Fruit fly (Drosophila melanogaster) whole organism, embryonic: ENCODE data around the gene Nf-YA.
A peak's percentile ranks its signal among the peaks of the same experiment; 100 is the strongest.

Experiments used
- Asciz ChIP-seq: fragments of 200-800 bp; sonication (Bioruptor generic); optimal IDR thresholded peaks from 2 replicates; lab custom pipeline; 2017; ENCODE audit warnings: missing biosample characterization, mild to moderate bottlenecking, missing genetic modification characterization, missing genetic modification reagents
- B-H2 ChIP-seq: fragments of 200-800 bp; sonication (Bioruptor generic); optimal IDR thresholded peaks from 2 replicates; lab custom pipeline; 2018; ENCODE audit warnings: missing biosample characterization, mild to moderate bottlenecking, missing genetic modification characterization
- Blimp-1 ChIP-seq: fragments of 200-800 bp; sonication (Bioruptor generic); optimal IDR thresholded peaks from 3 replicates; lab custom pipeline; 2018; ENCODE audit warnings: missing biosample characterization, missing genetic modification characterization, mild to moderate bottlenecking, moderate library complexity, missing genetic modification reagents
- BtbVII ChIP-seq: fragments of 200-800 bp; sonication (Bioruptor generic); optimal IDR thresholded peaks from 3 replicates; lab custom pipeline; 2017; ENCODE audit warnings: missing biosample characterization, mild to moderate bottlenecking, missing genetic modification characterization
- C15 ChIP-seq: fragments of 200-800 bp; sonication (Bioruptor generic); IDR thresholded peaks from 3 replicates; pipeline ENCODE4 v1.3.6; 2022; ENCODE audit warnings: missing biosample characterization, missing genetic modification characterization
- CG11723 ChIP-seq: fragments of 200-800 bp; sonication (Bioruptor generic); optimal IDR thresholded peaks from 2 replicates; lab custom pipeline; 2017; ENCODE audit warnings: missing biosample characterization, mild to moderate bottlenecking, missing genetic modification characterization
- CG12391 ChIP-seq: fragments of 200-800 bp; sonication (Bioruptor generic); optimal IDR thresholded peaks from 3 replicates; lab custom pipeline; 2018; ENCODE audit warnings: missing biosample characterization, mild to moderate bottlenecking, missing genetic modification characterization, moderate library complexity
- CG12942 ChIP-seq: fragments of 200-800 bp; sonication (Bioruptor generic); optimal IDR thresholded peaks from 3 replicates; lab custom pipeline; 2016; ENCODE audit warnings: missing biosample characterization, missing genetic modification characterization
- CG1832 ChIP-seq: fragments of 200-800 bp; sonication (Bioruptor generic); optimal IDR thresholded peaks from 2 replicates; lab custom pipeline; 2017; ENCODE audit warnings: missing biosample characterization, mild to moderate bottlenecking, missing genetic modification characterization, inconsistent platforms
- CG18599 ChIP-seq: fragments of 200-800 bp; sonication (Bioruptor generic); optimal IDR thresholded peaks from 3 replicates; lab custom pipeline; 2017; ENCODE audit warnings: missing biosample characterization, missing genetic modification characterization, mild to moderate bottlenecking, moderate library complexity, missing genetic modification reagents
- CG18764 ChIP-seq: fragments of 200-800 bp; sonication (Bioruptor generic); optimal IDR thresholded peaks from 3 replicates; lab custom pipeline; 2016; ENCODE audit warnings: missing biosample characterization, missing genetic modification characterization
- CG2678 ChIP-seq: fragments of 200-800 bp; sonication (Bioruptor generic); optimal IDR thresholded peaks from 3 replicates; lab custom pipeline; 2019; ENCODE audit warnings: missing biosample characterization, mild to moderate bottlenecking, missing genetic modification characterization, moderate library complexity
- CG2889 ChIP-seq: fragments of 200-800 bp; sonication (Bioruptor generic); IDR thresholded peaks from 3 replicates; pipeline ENCODE4 v1.3.6; 2022; ENCODE audit warnings: missing biosample characterization, missing genetic modification characterization
- CG31441 ChIP-seq: fragments of 200-800 bp; sonication (Bioruptor generic); IDR thresholded peaks from 2 replicates; pipeline ENCODE4 v1.3.6; 2022; ENCODE audit warnings: missing biosample characterization, missing genetic modification characterization
- CG3281 ChIP-seq: fragments of 200-800 bp; sonication (Bioruptor generic); optimal IDR thresholded peaks from 3 replicates; lab custom pipeline; 2017; ENCODE audit warnings: missing biosample characterization, mild to moderate bottlenecking, missing genetic modification characterization
- CG3838 ChIP-seq: fragments of 200-800 bp; sonication (Bioruptor generic); optimal IDR thresholded peaks from 3 replicates; lab custom pipeline; 2016; ENCODE audit warnings: missing biosample characterization, missing genetic modification characterization
- CG7839 ChIP-seq: fragments of 200-800 bp; sonication (Bioruptor generic); optimal IDR thresholded peaks from 3 replicates; lab custom pipeline; 2018; ENCODE audit warnings: missing biosample characterization, mild to moderate bottlenecking, missing genetic modification characterization, moderate library complexity
- CG8290 ChIP-seq, 3 experiments: fragments of 200-800 bp; sonication (Bioruptor generic); optimal IDR thresholded peaks; 2 replicates each; lab custom pipeline; 2016 to 2019; ENCODE audit warnings: missing biosample characterization in 3 of 3, missing genetic modification characterization in 3 of 3, mild to moderate bottlenecking in 2 of 3, moderate library complexity in 1 of 3
- Dip2 ChIP-seq: fragments of 200-800 bp; sonication (Bioruptor generic); IDR thresholded peaks from 2 replicates; pipeline ENCODE4 v1.3.6; 2022; ENCODE audit warnings: missing biosample characterization, missing genetic modification characterization
- Mes4 ChIP-seq: fragments of 200-800 bp; sonication (Bioruptor generic); optimal IDR thresholded peaks from 2 replicates; lab custom pipeline; 2016; ENCODE audit warnings: missing biosample characterization, missing genetic modification characterization
- Oli ChIP-seq: fragments of 200-800 bp; sonication (Bioruptor generic); optimal IDR thresholded peaks from 2 replicates; lab custom pipeline; 2018; ENCODE audit warnings: missing biosample characterization, mild to moderate bottlenecking, missing genetic modification characterization, moderate library complexity
- Spps ChIP-seq: fragments of 200-800 bp; sonication (Bioruptor generic); optimal IDR thresholded peaks from 2 replicates; lab custom pipeline; 2018; ENCODE audit warnings: missing biosample characterization, mild to moderate bottlenecking, missing genetic modification characterization
- Ssrp ChIP-seq: fragments of 200-800 bp; sonication (Bioruptor generic); optimal IDR thresholded peaks from 2 replicates; lab custom pipeline; 2018; ENCODE audit warnings: missing biosample characterization, mild to moderate bottlenecking, missing genetic modification characterization, moderate library complexity
- Xbp1 ChIP-seq: fragments of 200-800 bp; sonication (Bioruptor generic); optimal IDR thresholded peaks from 3 replicates; lab custom pipeline; 2016; ENCODE audit warnings: missing biosample characterization, mild to moderate bottlenecking, missing genetic modification characterization
- YL-1 ChIP-seq: fragments of 200-800 bp; sonication (Bioruptor generic); optimal IDR thresholded peaks from 3 replicates; lab custom pipeline; 2017; ENCODE audit warnings: missing biosample characterization, mild to moderate bottlenecking, missing genetic modification characterization
- bab2 ChIP-seq: fragments of 200-800 bp; sonication (Bioruptor generic); optimal IDR thresholded peaks from 2 replicates; lab custom pipeline; 2016; ENCODE audit warnings: missing biosample characterization, missing genetic modification characterization
- crol ChIP-seq: fragments of 200-800 bp; sonication (Bioruptor generic); IDR thresholded peaks from 2 replicates; pipeline ENCODE4 v1.3.6; 2022; ENCODE audit warnings: missing biosample characterization, missing genetic modification characterization
- da ChIP-seq: fragments of 200-800 bp; sonication (Bioruptor generic); optimal IDR thresholded peaks from 2 replicates; lab custom pipeline; 2016; ENCODE audit warnings: missing biosample characterization, missing genetic modification characterization
- disco-r ChIP-seq: fragments of 200-800 bp; sonication (Bioruptor generic); optimal IDR thresholded peaks from 2 replicates; lab custom pipeline; 2016; ENCODE audit warnings: missing biosample characterization, missing genetic modification characterization
- fd102C ChIP-seq: fragments of 200-800 bp; sonication (Bioruptor generic); optimal IDR thresholded peaks from 2 replicates; lab custom pipeline; 2018; ENCODE audit warnings: missing biosample characterization, mild to moderate bottlenecking, missing genetic modification characterization, moderate library complexity
- grau ChIP-seq: fragments of 200-800 bp; optimal IDR thresholded peaks from 3 replicates; lab custom pipeline; 2019; ENCODE audit warnings: missing biosample characterization, mild to moderate bottlenecking, missing genetic modification characterization, moderate library complexity
- ken ChIP-seq: fragments of 200-800 bp; sonication (Bioruptor generic); IDR thresholded peaks from 3 replicates; pipeline ENCODE4 v1.3.6; 2022; ENCODE audit warnings: missing biosample characterization, missing genetic modification characterization
- knrl ChIP-seq: fragments of 200-800 bp; sonication (Bioruptor generic); IDR thresholded peaks from 3 replicates; pipeline ENCODE4 v1.3.6; 2022; ENCODE audit warnings: missing biosample characterization, missing genetic modification characterization; ENCODE audit not compliant: partially characterized antibody
- mirr ChIP-seq: fragments of 200-800 bp; sonication (Bioruptor generic); optimal IDR thresholded peaks from 3 replicates; lab custom pipeline; 2018; ENCODE audit warnings: missing biosample characterization, mild to moderate bottlenecking, missing genetic modification characterization
- nerfin-2 ChIP-seq: fragments of 200-800 bp; sonication (Bioruptor generic); IDR thresholded peaks from 2 replicates; pipeline ENCODE4 v1.3.6; 2022; ENCODE audit warnings: missing biosample characterization, missing genetic modification characterization; ENCODE audit not compliant: partially characterized antibody
- odd ChIP-seq: fragments of 200-800 bp; sonication (Bioruptor generic); optimal IDR thresholded peaks from 2 replicates; lab custom pipeline; 2017; ENCODE audit warnings: missing biosample characterization, mild to moderate bottlenecking, missing genetic modification characterization
- pan ChIP-seq, 4 experiments: fragments of >200 bp in 3 of 4; fragments of 200-800 bp in 1 of 4; sonication (Bioruptor generic) in 1 of 4; optimal IDR thresholded peaks in 3 of 4; IDR thresholded peaks in 1 of 4; 2 replicates each; pipeline versions ENCODE4 v1.3.6 to Lab custom; 2017 to 2022; ENCODE audit warnings: missing biosample characterization in 2 of 4, missing genetic modification characterization in 2 of 4, mixed read lengths in 1 of 4
- sens-2 ChIP-seq: fragments of 200-800 bp; sonication (Bioruptor generic); IDR thresholded peaks from 2 replicates; pipeline ENCODE4 v1.3.6; 2022; ENCODE audit warnings: missing biosample characterization, missing genetic modification characterization
- shn ChIP-seq: fragments of 200-800 bp; sonication (Bioruptor generic); optimal IDR thresholded peaks from 3 replicates; lab custom pipeline; 2016; ENCODE audit warnings: missing biosample characterization, missing genetic modification characterization
- sqz ChIP-seq: fragments of 200-800 bp; sonication (Bioruptor generic); optimal IDR thresholded peaks from 3 replicates; lab custom pipeline; 2018; ENCODE audit warnings: missing biosample characterization, mild to moderate bottlenecking, missing genetic modification characterization
- tll ChIP-seq, 2 experiments: fragments of 200-800 bp in 1 of 2; fragments of >200 bp in 1 of 2; sonication (Bioruptor generic) in 1 of 2; optimal IDR thresholded peaks; 2 replicates each; lab custom pipeline; 2017 to 2019; ENCODE audit warnings: missing biosample characterization in 2 of 2, missing genetic modification characterization in 2 of 2, mild to moderate bottlenecking in 1 of 2, moderate library complexity in 1 of 2
- toy ChIP-seq: fragments of 200-800 bp; sonication (Bioruptor generic); IDR thresholded peaks from 2 replicates; pipeline ENCODE4 v1.3.6; 2022; ENCODE audit warnings: missing biosample characterization, missing genetic modification characterization
- vnd ChIP-seq: fragments of 200-800 bp; sonication (Bioruptor generic); IDR thresholded peaks from 3 replicates; pipeline ENCODE4 v1.3.6; 2022; ENCODE audit warnings: missing biosample characterization, missing genetic modification characterization; ENCODE audit not compliant: partially characterized antibody
- wdn ChIP-seq: fragments of 200-800 bp; sonication (Bioruptor generic); IDR thresholded peaks from 2 replicates; pipeline ENCODE4 v1.3.6; 2022; ENCODE audit warnings: missing biosample characterization, missing genetic modification characterization
- zen ChIP-seq: fragments of 200-800 bp; sonication (Bioruptor generic); optimal IDR thresholded peaks from 3 replicates; lab custom pipeline; 2018; ENCODE audit warnings: missing biosample characterization, mild to moderate bottlenecking, missing genetic modification characterization, moderate library complexity
- zen2 ChIP-seq: fragments of 200-800 bp; sonication (Bioruptor generic); IDR thresholded peaks from 3 replicates; pipeline ENCODE4 v1.3.6; 2022; ENCODE audit warnings: missing biosample characterization, missing genetic modification characterization; ENCODE audit not compliant: partially characterized antibody

The Nf-YA gene

DNA sequence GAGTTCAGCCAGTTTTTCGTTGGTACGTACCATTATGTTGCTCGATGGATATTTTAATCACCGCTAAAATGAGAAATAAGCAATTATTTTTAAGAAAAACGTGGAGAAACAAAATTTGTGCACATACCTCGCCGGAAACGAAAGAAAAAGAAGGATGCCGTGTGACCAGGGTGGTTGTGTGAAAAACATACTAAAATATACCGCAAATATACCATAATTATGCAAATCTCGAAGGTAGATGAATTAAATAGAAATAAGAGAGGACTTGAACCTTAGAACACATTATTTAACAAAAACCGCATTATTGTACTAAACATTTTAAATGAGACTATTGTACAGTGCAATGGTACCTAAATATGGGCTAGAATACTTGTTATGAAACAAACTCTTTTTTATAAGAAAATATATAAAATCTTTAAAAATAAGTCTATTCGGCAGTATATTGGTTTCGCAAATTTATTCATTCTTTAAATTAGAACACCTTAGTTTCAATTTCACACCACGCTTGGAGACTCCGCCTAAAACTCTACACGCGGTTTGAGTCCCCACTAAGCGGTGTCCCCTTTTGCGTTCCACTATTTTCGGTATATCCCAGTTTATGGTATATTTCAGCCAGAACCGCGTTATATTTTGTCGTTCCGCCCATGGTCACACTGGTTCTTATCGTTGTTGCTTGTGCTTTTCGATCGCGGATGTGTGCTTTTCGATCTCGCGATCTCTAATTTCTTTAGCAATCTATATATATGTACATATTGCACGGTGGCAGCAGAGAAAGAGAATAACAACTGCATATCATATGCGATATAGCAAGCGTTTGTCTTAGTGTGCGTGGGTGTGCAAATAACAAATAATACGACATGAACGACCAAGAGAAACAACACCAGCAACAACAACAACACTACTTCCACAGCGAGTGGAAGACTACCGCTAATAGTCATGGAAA lies 12.1 kb downstream of the Nf-YA start, which contains the start of the genes RpS17 and MTF-1 (continued):
- TF ChIP-seq vnd (GFP tag; lab: Robert Waterston, UW) (no peak), Asciz (GFP tag; lab: Kevin White, UChicago) (peak; percentile 45), CG2678 (tag; lab: Kevin White, UChicago) (peak; percentile 53), Ssrp (tag; lab: Kevin White, UChicago) (no peak), CG12942 (GFP tag; lab: Kevin White, UChicago) (peak; percentile 25), grau (tag; lab: Kevin White, UChicago) (peak; percentile 40), nerfin-2 (GFP tag; lab: Robert Waterston, UW) (no peak), Xbp1 (peak; percentile 41), CG11723 (peak; percentile 26), Dip2 (GFP tag; lab: Robert Waterston, UW) (no peak), sqz (peak; percentile 40), knrl (no peak), B-H2 (GFP tag; lab: Kevin White, UChicago) (peak; percentile 44), Mes4 (GFP tag; lab: Kevin White, UChicago) (peak; percentile 78), CG3838 (GFP tag; lab: Kevin White, UChicago) (no peak), zen (no peak), pan (optimal IDR thresholded peaks at IDR 0.05; lab: Kevin White, UChicago) (no peak), pan (GFP tag; optimal IDR thresholded peaks at IDR 0.05 in 1 of 2, IDR thresholded peaks at IDR 0.05 in 1 of 2) (peak in 1 of 2 experiments; percentile 69), CG31441 (GFP tag; lab: Robert Waterston, UW) (peak; percentile 41; the same call in 1 of the 2 replicates), bab2 (no peak), BtbVII (peak; percentile 60), da (GFP tag; lab: Kevin White, UChicago) (no peak), CG12391 (tag; lab: Kevin White, UChicago) (peak; percentile 44), YL-1 (peak; percentile 83), disco-r (GFP tag; lab: Kevin White, UChicago) (peak; percentile 39), tll (GFP tag; optimal IDR thresholded peaks at IDR 0.05; lab: Kevin White, UChicago) (no peak), toy (GFP tag; lab: Robert Waterston, UW) (no peak), Oli (peak; percentile 40), mirr (GFP tag; lab: Kevin White, UChicago) (peak; percentile 55), CG18599 (GFP tag; lab: Kevin White, UChicago) (peak; percentile 44), shn (GFP tag; lab: Kevin White, UChicago) (peak; percentile 2), Blimp-1 (GFP tag; lab: Kevin White, UChicago) (no peak), odd (peak; percentile 71), wdn (0 out of 2 replicates have a peak, but pooled peaks have one; percentile 11), zen2 (GFP tag; lab: Robert Waterston, UW) (no peak), ken (GFP tag; lab: Robert Waterston, UW) (peak; percentile 61; the same call in 2 of the 3 replicates), CG8290 (GFP tag; optimal IDR thresholded peaks at IDR 0.05; lab: Kevin White, UChicago) (peak; percentile 0), CG8290 (tag; optimal IDR thresholded peaks at IDR 0.05; lab: Kevin White, UChicago) (peak in 1 of 2 experiments; percentile 53), sens-2 (0 out of 2 replicates have a peak, but pooled peaks have one; percentile 27), crol (GFP tag; lab: Robert Waterston, UW) (0 out of 2 replicates have a peak, but pooled peaks have one; percentile 15), fd102C (GFP tag; lab: Kevin White, UChicago) (no peak), C15 (GFP tag; lab: Robert Waterston, UW) (no peak), CG3281 (GFP tag; lab: Kevin White, UChicago) (peak; percentile 67), CG2889 (GFP tag; lab: Robert Waterston, UW) (no peak), Spps (tag; lab: Kevin White, UChicago) (peak; percentile 15), CG18764 (no peak), CG7839 (peak; percentile 37), CG1832 (GFP tag; lab: Kevin White, UChicago) (no peak)
